Worm (Caenorhabditis elegans) whole organism, L3 larva: ENCODE data around the gene efhc-1.

Experiments
- fkh-2 ChIP-seq: fragments of 150-350 bp; optimal IDR thresholded peaks from 2 replicates; lab custom pipeline; 2014; ENCODE audit warnings: missing biosample characterization, missing genetic modification reagents, missing genetic modification characterization
- nhr-77 ChIP-seq: fragments of 150-350 bp; optimal IDR thresholded peaks from 2 replicates; lab custom pipeline; 2014; ENCODE audit warnings: missing biosample characterization, missing genetic modification characterization

- no peak for TF ChIP-seq nhr-77 (tag; lab: Kevin White, UChicago)
- TF ChIP-seq fkh-2: no peak
These were observed 26.1 kb upstream of the efhc-1 start for ce11 chrX:10332035-10332614.
